Fruit fly (Drosophila melanogaster) whole organism, embryonic: Measurements from ENCODE around the gene CG18581.

Source experiments
- C15 ChIP-seq: fragments of 200-800 bp; sonication (Bioruptor generic); IDR thresholded peaks from 3 replicates; pipeline ENCODE4 v1.3.6; 2022; ENCODE audit warnings: missing biosample characterization, missing genetic modification characterization
- CG10959 ChIP-seq: fragments of 200-800 bp; sonication (Bioruptor generic); IDR thresholded peaks from 2 replicates; pipeline ENCODE4 v1.3.6; 2022; ENCODE audit warnings: missing biosample characterization, missing genetic modification characterization
- CG11247 ChIP-seq: fragments of 200-800 bp; sonication (Bioruptor generic); IDR thresholded peaks from 2 replicates; pipeline ENCODE4 v1.3.6; 2022; ENCODE audit warnings: missing biosample characterization, missing genetic modification characterization
- CG12769 ChIP-seq: fragments of 200-800 bp; sonication (Bioruptor generic); optimal IDR thresholded peaks from 2 replicates; lab custom pipeline; 2019; ENCODE audit warnings: missing biosample characterization, mild to moderate bottlenecking, missing genetic modification characterization, moderate library complexity
- CG13123 ChIP-seq: fragments of 200-800 bp; sonication (Bioruptor generic); optimal IDR thresholded peaks from 2 replicates; lab custom pipeline; 2016; ENCODE audit warnings: missing biosample characterization, missing genetic modification characterization
- CG13624 ChIP-seq: fragments of 200-800 bp; sonication (Bioruptor generic); optimal IDR thresholded peaks from 2 replicates; lab custom pipeline; 2016; ENCODE audit warnings: missing biosample characterization, missing genetic modification characterization
- CG13775 ChIP-seq: fragments of 200-800 bp; sonication (Bioruptor generic); optimal IDR thresholded peaks from 3 replicates; lab custom pipeline; 2017; ENCODE audit warnings: missing biosample characterization, mild to moderate bottlenecking, missing genetic modification characterization
- CG14050 ChIP-seq: fragments of 200-800 bp; sonication (Bioruptor generic); IDR thresholded peaks from 3 replicates; pipeline ENCODE4 v1.3.6; 2022; ENCODE audit warnings: missing biosample characterization, missing genetic modification characterization
- CG14441 ChIP-seq: fragments of 200-800 bp; sonication (Bioruptor generic); IDR thresholded peaks from 2 replicates; pipeline ENCODE4 v1.3.6; 2022; ENCODE audit warnings: missing biosample characterization, missing genetic modification characterization
- CG14710 ChIP-seq: fragments of 200-800 bp; sonication (Bioruptor generic); optimal IDR thresholded peaks from 3 replicates; lab custom pipeline; 2019; ENCODE audit warnings: missing biosample characterization, mild to moderate bottlenecking, missing genetic modification characterization, moderate library complexity
- CG14860 ChIP-seq: fragments of 200-800 bp; sonication (Bioruptor generic); IDR thresholded peaks from 3 replicates; pipeline ENCODE4 v1.3.6; 2022; ENCODE audit warnings: missing biosample characterization, missing genetic modification characterization; ENCODE audit not compliant: partially characterized antibody
- CG17568 ChIP-seq: fragments of 200-800 bp; sonication (Bioruptor generic); optimal IDR thresholded peaks from 2 replicates; lab custom pipeline; 2018; ENCODE audit warnings: missing biosample characterization, mild to moderate bottlenecking, missing genetic modification characterization, moderate library complexity
- CG1792 ChIP-seq: fragments of 200-800 bp; sonication (Bioruptor generic); optimal IDR thresholded peaks from 2 replicates; lab custom pipeline; 2016; ENCODE audit warnings: missing biosample characterization, missing genetic modification characterization
- CG2875 ChIP-seq: fragments of 200-800 bp; sonication (Bioruptor generic); optimal IDR thresholded peaks from 2 replicates; lab custom pipeline; 2017; ENCODE audit warnings: missing biosample characterization, mild to moderate bottlenecking, missing genetic modification characterization, missing genetic modification reagents
- CG34224 ChIP-seq: fragments of 200-800 bp; sonication (Bioruptor generic); IDR thresholded peaks from 3 replicates; pipeline ENCODE4 v1.3.6; 2022; ENCODE audit warnings: missing biosample characterization, missing genetic modification characterization; ENCODE audit not compliant: partially characterized antibody
- CG4820 ChIP-seq: fragments of 200-800 bp; sonication (Bioruptor generic); optimal IDR thresholded peaks from 3 replicates; lab custom pipeline; 2016; ENCODE audit warnings: missing biosample characterization, missing genetic modification characterization
- CG5953 ChIP-seq: fragments of 200-800 bp; sonication (Bioruptor generic); IDR thresholded peaks from 2 replicates; pipeline ENCODE4 v1.3.6; 2022; ENCODE audit warnings: missing biosample characterization, missing genetic modification characterization
- CG8290 ChIP-seq, 3 experiments: fragments of 200-800 bp; sonication (Bioruptor generic); optimal IDR thresholded peaks; 2 replicates each; lab custom pipeline; 2016 to 2019; ENCODE audit warnings: missing biosample characterization in 3 of 3, missing genetic modification characterization in 3 of 3, mild to moderate bottlenecking in 2 of 3, moderate library complexity in 1 of 3
- Dip3 ChIP-seq: fragments of 200-800 bp; sonication (Bioruptor generic); optimal IDR thresholded peaks from 3 replicates; lab custom pipeline; 2016; ENCODE audit warnings: missing biosample characterization, missing genetic modification characterization
- Doc3 ChIP-seq: fragments of 200-800 bp; sonication (Bioruptor generic); IDR thresholded peaks from 3 replicates; pipeline ENCODE4 v1.3.6; 2022; ENCODE audit warnings: missing biosample characterization, missing genetic modification characterization; ENCODE audit not compliant: partially characterized antibody
- ERR ChIP-seq: fragments of 200-800 bp; sonication (Bioruptor generic); optimal IDR thresholded peaks from 2 replicates; lab custom pipeline; 2016; ENCODE audit warnings: missing biosample characterization, missing genetic modification characterization
- Elba2 ChIP-seq: fragments of 200-800 bp; sonication (Bioruptor generic); optimal IDR thresholded peaks from 3 replicates; lab custom pipeline; 2016; ENCODE audit warnings: missing biosample characterization, missing genetic modification characterization
- Hey ChIP-seq: fragments of 200-800 bp; sonication (Bioruptor generic); optimal IDR thresholded peaks from 3 replicates; lab custom pipeline; 2018; ENCODE audit warnings: missing biosample characterization, mild to moderate bottlenecking, missing genetic modification characterization
- Hr51 ChIP-seq, 2 experiments: fragments of 200-800 bp; sonication (Bioruptor generic); optimal IDR thresholded peaks; 2 replicates in 1 of 2; 3 replicates in 1 of 2; lab custom pipeline; 2016 to 2018; ENCODE audit warnings: missing biosample characterization in 2 of 2, missing genetic modification characterization in 2 of 2, mild to moderate bottlenecking in 1 of 2, moderate library complexity in 1 of 2
- MTF-1 ChIP-seq: fragments of 200-800 bp; sonication (Bioruptor generic); optimal IDR thresholded peaks from 2 replicates; lab custom pipeline; 2018; ENCODE audit warnings: missing biosample characterization, mild to moderate bottlenecking, missing genetic modification characterization, borderline replicate concordance
- Meics ChIP-seq: fragments of 200-800 bp; sonication (Bioruptor generic); optimal IDR thresholded peaks from 2 replicates; lab custom pipeline; 2017; ENCODE audit warnings: missing biosample characterization, mild to moderate bottlenecking, missing genetic modification characterization
- NfI ChIP-seq: fragments of 200-800 bp; sonication (Bioruptor generic); optimal IDR thresholded peaks from 3 replicates; lab custom pipeline; 2018; ENCODE audit warnings: missing biosample characterization, mild to moderate bottlenecking, missing genetic modification characterization, moderate library complexity
- Sin3A ChIP-seq: fragments of >200 bp; optimal IDR thresholded peaks from 2 replicates; lab custom pipeline; 2018
- bab2 ChIP-seq: fragments of 200-800 bp; sonication (Bioruptor generic); optimal IDR thresholded peaks from 2 replicates; lab custom pipeline; 2016; ENCODE audit warnings: missing biosample characterization, missing genetic modification characterization
- btn ChIP-seq: fragments of 200-800 bp; sonication (Bioruptor generic); optimal IDR thresholded peaks from 2 replicates; lab custom pipeline; 2016; ENCODE audit warnings: missing biosample characterization, missing genetic modification characterization
- chn ChIP-seq: fragments of 200-800 bp; sonication (Bioruptor generic); optimal IDR thresholded peaks from 2 replicates; lab custom pipeline; 2016; ENCODE audit warnings: missing biosample characterization, missing genetic modification characterization
- dimm ChIP-seq: fragments of 200-800 bp; sonication (Bioruptor generic); IDR thresholded peaks from 2 replicates; pipeline ENCODE4 v1.3.6; 2022; ENCODE audit warnings: missing biosample characterization, missing genetic modification characterization
- eyg ChIP-seq: fragments of 200-800 bp; sonication (Bioruptor generic); optimal IDR thresholded peaks from 3 replicates; lab custom pipeline; 2016; ENCODE audit warnings: missing biosample characterization, missing genetic modification characterization
- fd102C ChIP-seq: fragments of 200-800 bp; sonication (Bioruptor generic); optimal IDR thresholded peaks from 2 replicates; lab custom pipeline; 2018; ENCODE audit warnings: missing biosample characterization, mild to moderate bottlenecking, missing genetic modification characterization, moderate library complexity
- ham ChIP-seq: fragments of 200-800 bp; sonication (Bioruptor generic); IDR thresholded peaks from 2 replicates; pipeline ENCODE4 v1.3.6; 2022; ENCODE audit warnings: missing biosample characterization, missing genetic modification characterization
- lmd ChIP-seq: fragments of 200-800 bp; sonication (Bioruptor generic); IDR thresholded peaks from 2 replicates; pipeline ENCODE4 v1.3.6; 2022; ENCODE audit warnings: missing biosample characterization, missing genetic modification characterization
- mld ChIP-seq: fragments of 200-800 bp; sonication (Bioruptor generic); IDR thresholded peaks from 3 replicates; pipeline ENCODE4 v1.3.6; 2022; ENCODE audit warnings: missing biosample characterization, missing genetic modification characterization; ENCODE audit not compliant: partially characterized antibody
- nau ChIP-seq: fragments of 200-800 bp; sonication (Bioruptor generic); optimal IDR thresholded peaks from 3 replicates; lab custom pipeline; 2017; ENCODE audit warnings: missing biosample characterization, mild to moderate bottlenecking, missing genetic modification characterization, missing genetic modification reagents
- phol ChIP-seq: fragments of 200-800 bp; sonication (Bioruptor generic); optimal IDR thresholded peaks from 3 replicates; lab custom pipeline; 2018; ENCODE audit warnings: missing biosample characterization, mild to moderate bottlenecking, missing genetic modification characterization, moderate library complexity
- repo ChIP-seq: fragments of 200-800 bp; sonication (Bioruptor generic); optimal IDR thresholded peaks from 2 replicates; lab custom pipeline; 2016; ENCODE audit warnings: missing biosample characterization, missing genetic modification characterization
- rib ChIP-seq: fragments of 200-800 bp; sonication (Bioruptor generic); IDR thresholded peaks from 2 replicates; pipeline ENCODE4 v1.3.6; 2022; ENCODE audit warnings: missing biosample characterization, missing genetic modification characterization
- sc ChIP-seq, 3 experiments: fragments of >200 bp in 2 of 3; fragments of 200-800 bp in 1 of 3; sonication (Bioruptor generic) in 1 of 3; optimal IDR thresholded peaks; 2 replicates in 2 of 3; 3 replicates in 1 of 3; lab custom pipeline; 2017; ENCODE audit warnings: mild to moderate bottlenecking in 1 of 3, missing biosample characterization in 1 of 3, missing genetic modification characterization in 1 of 3, missing genetic modification reagents in 1 of 3
- slou ChIP-seq: fragments of 200-800 bp; sonication (Bioruptor generic); optimal IDR thresholded peaks from 3 replicates; lab custom pipeline; 2016; ENCODE audit warnings: missing biosample characterization, missing genetic modification characterization
- tll ChIP-seq, 2 experiments: fragments of 200-800 bp in 1 of 2; fragments of >200 bp in 1 of 2; sonication (Bioruptor generic) in 1 of 2; optimal IDR thresholded peaks; 2 replicates each; lab custom pipeline; 2017 to 2019; ENCODE audit warnings: missing biosample characterization in 2 of 2, missing genetic modification characterization in 2 of 2, mild to moderate bottlenecking in 1 of 2, moderate library complexity in 1 of 2
- toy ChIP-seq: fragments of 200-800 bp; sonication (Bioruptor generic); IDR thresholded peaks from 2 replicates; pipeline ENCODE4 v1.3.6; 2022; ENCODE audit warnings: missing biosample characterization, missing genetic modification characterization
- trem ChIP-seq: fragments of 200-800 bp; optimal IDR thresholded peaks from 3 replicates; lab custom pipeline; 2019; ENCODE audit warnings: missing biosample characterization, mild to moderate bottlenecking, missing genetic modification characterization, moderate library complexity
- trh ChIP-seq: fragments of 200-800 bp; sonication (Bioruptor generic); optimal IDR thresholded peaks from 2 replicates; lab custom pipeline; 2016; ENCODE audit warnings: missing biosample characterization, missing genetic modification characterization
- wdn ChIP-seq: fragments of 200-800 bp; sonication (Bioruptor generic); IDR thresholded peaks from 2 replicates; pipeline ENCODE4 v1.3.6; 2022; ENCODE audit warnings: missing biosample characterization, missing genetic modification characterization
- zen ChIP-seq: fragments of 200-800 bp; sonication (Bioruptor generic); optimal IDR thresholded peaks from 3 replicates; lab custom pipeline; 2018; ENCODE audit warnings: missing biosample characterization, mild to moderate bottlenecking, missing genetic modification characterization, moderate library complexity

Gene CG18581

dm6 chr3L:15097878-15098520, 48.0 kb upstream of the CG18581 start, which contains the start of gene Ctps (continued):
- no peak for TF ChIP-seq wdn (GFP tag; lab: Robert Waterston, UW)
- TF ChIP-seq CG13775 (GFP tag; lab: Kevin White, UChicago), result no peak
- TF ChIP-seq ERR (GFP tag; lab: Kevin White, UChicago), result no peak
- TF ChIP-seq CG12769 (tag; lab: Kevin White, UChicago), result peak; percentile 2
- TF ChIP-seq eyg, result no peak
- no peak for TF ChIP-seq CG11247 (GFP tag; lab: Robert Waterston, UW)
- TF ChIP-seq CG13123 (GFP tag; lab: Kevin White, UChicago), result no peak
- no peak for TF ChIP-seq repo (GFP tag; lab: Kevin White, UChicago)
- TF ChIP-seq trh (GFP tag; lab: Kevin White, UChicago), result no peak
- TF ChIP-seq bab2 (GFP tag; lab: Kevin White, UChicago), result no peak
- no peak for TF ChIP-seq CG17568
- no peak for TF ChIP-seq lmd
- TF ChIP-seq fd102C, result no peak
- no peak for TF ChIP-seq Hey (tag; lab: Kevin White, UChicago)
- TF ChIP-seq phol (tag; lab: Kevin White, UChicago), result peak; percentile 2
- TF ChIP-seq CG1792 (GFP tag; lab: Kevin White, UChicago), result no peak
- TF ChIP-seq Dip3 (GFP tag; lab: Kevin White, UChicago), result no peak
- TF ChIP-seq Doc3 (GFP tag; lab: Robert Waterston, UW), result no peak
- TF ChIP-seq Sin3A (lab: Kevin White, UChicago), result no peak
- TF ChIP-seq dimm (GFP tag; lab: Robert Waterston, UW), result no peak
- no peak for TF ChIP-seq zen (tag; lab: Kevin White, UChicago)
- no peak for TF ChIP-seq mld (GFP tag; lab: Robert Waterston, UW)
- peak; percentile 25 for TF ChIP-seq nau
- no peak for TF ChIP-seq CG14860 (GFP tag; lab: Robert Waterston, UW)
- peak; percentile 45 for TF ChIP-seq NfI (GFP tag; lab: Kevin White, UChicago)
- TF ChIP-seq C15 (GFP tag; lab: Robert Waterston, UW), result no peak
- no peak for TF ChIP-seq slou (GFP tag; lab: Kevin White, UChicago)
- no peak for TF ChIP-seq rib (GFP tag; lab: Robert Waterston, UW)
- TF ChIP-seq Elba2, result no peak
- no peak for TF ChIP-seq MTF-1 (GFP tag; lab: Kevin White, UChicago)
- peak; percentile 13 for TF ChIP-seq trem
- TF ChIP-seq CG8290 (GFP tag; optimal IDR thresholded peaks at IDR 0.05; lab: Kevin White, UChicago), result no peak
- peak in 1 of 2 experiments; percentile 61 for TF ChIP-seq CG8290 (tag; optimal IDR thresholded peaks at IDR 0.05; lab: Kevin White, UChicago)
- no peak for TF ChIP-seq CG14050 (GFP tag; lab: Robert Waterston, UW)
- TF ChIP-seq toy (GFP tag; lab: Robert Waterston, UW), result no peak
- TF ChIP-seq chn, result no peak
- peak in 1 of 2 experiments; percentile 15 for TF ChIP-seq Hr51 (GFP tag; optimal IDR thresholded peaks at IDR 0.05; lab: Kevin White, UChicago)
- no peak for TF ChIP-seq ham
- peak; percentile 24 for TF ChIP-seq CG13624 (GFP tag; lab: Kevin White, UChicago)
- TF ChIP-seq CG10959 (GFP tag; lab: Robert Waterston, UW), result no peak
- no peak for TF ChIP-seq CG34224 (GFP tag; lab: Robert Waterston, UW)
- TF ChIP-seq Meics (GFP tag; lab: Kevin White, UChicago), result no peak
- no peak for TF ChIP-seq sc (optimal IDR thresholded peaks at IDR 0.05; lab: Kevin White, UChicago)
- no peak for TF ChIP-seq sc (GFP tag; optimal IDR thresholded peaks at IDR 0.05; lab: Kevin White, UChicago)
- no peak for TF ChIP-seq tll (GFP tag; optimal IDR thresholded peaks at IDR 0.05; lab: Kevin White, UChicago)
- TF ChIP-seq CG2875 (GFP tag; lab: Kevin White, UChicago), result no peak
- no peak for TF ChIP-seq CG5953 (GFP tag; lab: Robert Waterston, UW)
- TF ChIP-seq CG4820 (GFP tag; lab: Kevin White, UChicago), result no peak
- TF ChIP-seq CG14441, result no peak
- no peak for TF ChIP-seq btn (GFP tag; lab: Kevin White, UChicago)
- TF ChIP-seq CG14710 (tag; lab: Kevin White, UChicago), result peak; percentile 26
